Worm (Caenorhabditis elegans): ENCODE data around the gene C08B6.10.

The C08B6.10 gene

DNA sequence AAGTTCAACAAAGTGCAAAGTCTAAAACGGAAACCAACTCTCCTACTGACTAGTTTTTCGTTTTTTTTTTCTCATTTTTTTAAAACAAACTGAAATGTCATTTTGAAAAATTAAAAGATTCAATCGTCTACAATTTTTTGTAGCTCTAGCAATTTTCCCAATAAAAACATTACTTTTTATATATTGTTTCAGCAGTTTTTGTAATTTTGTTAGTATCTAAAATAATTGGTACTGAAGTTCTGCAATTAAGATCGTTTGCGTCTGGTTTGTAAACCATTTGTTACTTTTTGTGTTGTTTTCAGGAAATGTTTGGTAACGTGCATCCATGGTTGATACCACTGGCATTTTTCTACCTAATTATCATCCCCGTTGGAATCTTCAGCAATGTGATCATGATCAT lies 33.2 kb downstream of the C08B6.10 start, which contains the start of gene srsx-30 (continued):
- TF ChIP-seq F57A8.1 (GFP tag; optimal IDR thresholded peaks at IDR 0.05): no peak
- TF ChIP-seq ccch-3 (GFP tag; optimal IDR thresholded peaks at IDR 0.05): no peak
- no peak for TF ChIP-seq snpc-3.4 (tag; optimal IDR thresholded peaks at IDR 0.05)
- no peak for TF ChIP-seq repo-1 (tag; optimal IDR thresholded peaks at IDR 0.05)
- no peak for TF ChIP-seq B0019.2 (GFP tag; conservative IDR thresholded peaks at IDR 0.05)
- TF ChIP-seq ztf-28 (GFP tag; IDR thresholded peaks at IDR 0.05): no peak

DNA sequence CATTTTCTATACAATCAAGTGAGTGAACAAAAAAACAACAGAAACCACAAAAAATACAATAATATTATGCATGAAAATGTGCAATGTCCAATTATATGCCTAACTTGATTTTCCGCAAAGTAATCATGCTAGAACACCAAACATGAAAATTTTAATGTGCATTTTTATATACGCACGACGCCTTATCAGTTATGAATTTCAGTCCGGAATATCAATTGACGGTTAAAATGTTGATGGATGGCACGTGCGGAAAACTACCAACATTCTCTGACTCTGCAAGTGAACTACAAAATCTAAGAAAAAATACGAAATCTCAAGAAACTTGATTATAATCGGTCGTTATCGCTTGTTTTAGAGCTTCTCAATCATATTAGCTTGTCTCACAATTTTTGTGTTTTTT lies 34.7 kb downstream of the C08B6.10 start:
- TF ChIP-seq aptf-3 (GFP tag; IDR thresholded peaks at IDR 0.05) (no peak), hlh-26 (GFP tag; conservative IDR thresholded peaks at IDR 0.05) (no peak), mxl-1 (tag; optimal IDR thresholded peaks at IDR 0.05) (no peak), akir-1 (GFP tag; optimal IDR thresholded peaks at IDR 0.05) (no peak), ekl-4 (GFP tag; IDR thresholded peaks at IDR 0.05) (no peak), nhr-80 (tag; optimal IDR thresholded peaks at IDR 0.05) (peak; percentile 56), ztf-22 (GFP tag; optimal IDR thresholded peaks at IDR 0.05) (no peak)

DNA sequence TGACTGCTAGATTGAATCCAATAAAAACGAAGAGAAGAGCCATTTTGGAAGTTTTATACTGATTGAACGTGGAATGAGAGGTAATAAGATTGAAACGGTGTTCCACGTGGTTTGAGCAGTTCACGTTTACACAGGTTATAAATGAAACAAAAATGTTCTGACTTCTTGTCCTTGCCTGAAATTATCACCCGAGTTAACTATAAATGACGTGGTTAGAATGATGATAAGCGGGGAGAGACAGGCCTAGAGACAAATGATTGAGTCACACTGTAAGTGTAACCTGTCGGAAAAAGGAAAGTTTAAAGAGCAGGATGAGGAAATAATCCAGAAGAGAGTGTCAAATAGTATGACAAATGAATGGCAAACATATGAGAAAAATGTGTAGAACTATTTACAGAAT lies 35.7 kb downstream of the C08B6.10 start, which contains the start of gene C51E3.10:
Gene C51E3.10, minus strand, starts transcription at position 181 of the 400 bp plus-strand sequence.
- TF ChIP-seq atf-7 (tag; optimal IDR thresholded peaks at IDR 0.05) (peak; percentile 54), nfyb-1 (GFP tag; IDR thresholded peaks at IDR 0.05) (0 out of 2 replicates have a peak, but pooled peaks have one; percentile 25), madf-3 (GFP tag; IDR thresholded peaks at IDR 0.05) (no peak), let-607 (tag; optimal IDR thresholded peaks at IDR 0.05) (peak; percentile 71 to 80), ekl-4 (GFP tag; IDR thresholded peaks at IDR 0.05) (no peak), unc-62 (GFP tag; optimal IDR thresholded peaks at IDR 0.05) (peak; percentile 5), nhr-90 (tag; optimal IDR thresholded peaks at IDR 0.05) (peak; percentile 26), nhr-80 (tag; optimal IDR thresholded peaks at IDR 0.05) (peak; percentile 92), ets-4 (GFP tag; optimal IDR thresholded peaks at IDR 0.05) (peak; percentile 47)

DNA sequence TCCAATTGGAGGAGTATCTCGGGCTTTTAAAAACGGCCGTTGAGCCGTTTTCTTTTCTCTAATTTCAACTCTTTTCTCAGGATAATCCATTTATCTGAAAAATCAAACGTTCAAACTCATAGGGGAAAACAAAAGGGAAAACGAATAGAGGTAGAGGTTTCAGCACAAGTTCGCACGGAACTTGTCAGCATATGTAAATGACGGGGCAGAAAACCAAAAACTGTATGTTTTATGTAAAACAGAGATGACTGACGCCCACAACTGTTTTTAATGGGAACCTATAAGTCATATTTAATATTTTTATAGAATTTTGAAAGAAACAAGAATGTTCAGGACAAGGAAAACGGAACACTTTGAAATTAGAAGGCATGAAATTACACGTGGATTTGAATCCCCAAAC lies 41.1 kb downstream of the C08B6.10 start, which contains the start of gene C51E3.6:
Gene C51E3.6, minus strand, starts transcription at position 101 of the 400 bp plus-strand sequence.
- TF ChIP-seq lin-54 (GFP tag; optimal IDR thresholded peaks at IDR 0.05) (no peak), unc-62 (GFP tag; optimal IDR thresholded peaks at IDR 0.05) (no peak), dpl-1 (GFP tag; optimal IDR thresholded peaks at IDR 0.05) (no peak), Y56A3A.18 (GFP tag; IDR thresholded peaks at IDR 0.05) (no peak), let-607 (tag; optimal IDR thresholded peaks at IDR 0.05) (no peak)

DNA sequence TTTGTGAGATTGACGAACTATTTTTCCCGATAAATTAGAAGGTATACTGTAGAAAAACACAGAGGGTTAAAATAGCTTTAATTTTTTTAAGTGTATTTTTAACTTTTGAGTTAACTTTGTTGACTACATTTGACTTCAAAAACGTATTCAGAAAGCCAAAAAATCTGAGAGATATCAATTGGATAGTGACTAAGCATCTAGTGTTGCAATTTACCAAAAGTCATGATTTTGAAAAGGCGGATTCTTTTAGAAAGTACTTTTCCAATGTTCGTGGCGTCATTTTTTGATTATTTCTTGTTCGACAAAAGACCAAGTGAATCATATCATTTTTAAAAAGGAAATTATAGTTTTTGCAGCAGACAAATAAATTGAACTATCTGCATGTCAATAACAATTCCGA lies 43.6 kb downstream of the C08B6.10 start:
- TF ChIP-seq ceh-91 (GFP tag; IDR thresholded peaks at IDR 0.05): no peak
- TF ChIP-seq madf-8 (GFP tag; conservative IDR thresholded peaks at IDR 0.05): no peak
- no peak for TF ChIP-seq hlh-26 (GFP tag; conservative IDR thresholded peaks at IDR 0.05)
- TF ChIP-seq snpc-1.3 (tag; optimal IDR thresholded peaks at IDR 0.05; ENCODE audit: insufficient read depth): no peak
- TF ChIP-seq Y56A3A.18 (GFP tag; IDR thresholded peaks at IDR 0.05): no peak
- TF ChIP-seq cebp-1 (GFP tag; IDR thresholded peaks at IDR 0.05): no peak
- TF ChIP-seq cebp-1 (tag; optimal IDR thresholded peaks at IDR 0.05): peak; percentile 1
- TF ChIP-seq lin-35 (GFP tag; optimal IDR thresholded peaks at IDR 0.05): peak in 1 of 3 experiments; percentile 18
- TF ChIP-seq lin-40 (tag; optimal IDR thresholded peaks at IDR 0.05): peak; percentile 5

DNA sequence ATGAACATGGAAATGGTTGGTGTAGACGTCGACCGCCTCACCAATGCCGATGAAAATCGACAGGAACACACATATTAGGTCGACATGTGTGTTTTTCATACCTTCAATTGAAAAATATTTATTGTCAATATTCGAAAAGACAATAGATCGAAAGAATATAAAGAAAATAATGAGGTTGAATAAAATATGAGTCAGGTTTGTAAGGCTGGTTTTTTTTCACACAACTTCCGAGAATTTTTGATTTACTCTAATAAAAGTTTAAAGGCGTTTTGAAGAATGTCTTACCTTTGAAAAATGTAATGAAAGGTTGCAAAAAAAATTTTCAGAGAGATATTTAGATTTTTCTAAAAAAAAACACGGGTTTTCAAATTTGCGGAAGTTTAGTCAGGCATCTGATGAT lies 48.4 kb downstream of the C08B6.10 start, which contains the start of gene egl-3:
Gene egl-3, minus strand, starts transcription at position 101 of the 400 bp plus-strand sequence.
- TF ChIP-seq akir-1 (GFP tag; optimal IDR thresholded peaks at IDR 0.05): no peak
- TF ChIP-seq ekl-4 (GFP tag; IDR thresholded peaks at IDR 0.05): no peak
- TF ChIP-seq hrde-1 (tag; optimal IDR thresholded peaks at IDR 0.05; ENCODE audit: borderline replicate concordance): no peak
- TF ChIP-seq tbp1 (GFP tag; optimal IDR thresholded peaks at IDR 0.05): no peak
- no peak for TF ChIP-seq F33H1.4 (GFP tag; IDR thresholded peaks at IDR 0.05)
- no peak for TF ChIP-seq aptf-2 (GFP tag; conservative IDR thresholded peaks at IDR 0.05)
- no peak for TF ChIP-seq attf-6 (GFP tag; IDR thresholded peaks at IDR 0.05)
- TF ChIP-seq cebp-2 (GFP tag; IDR thresholded peaks at IDR 0.05): no peak
- no peak for TF ChIP-seq F55B11.4 (tag; optimal IDR thresholded peaks at IDR 0.05; ENCODE audit: borderline replicate concordance, insufficient read depth)
- TF ChIP-seq Y67H2A.10 (GFP tag; conservative IDR thresholded peaks at IDR 0.05): no peak
- TF ChIP-seq lag-1 (GFP tag; IDR thresholded peaks at IDR 0.05): no peak
- TF ChIP-seq T07F8.4 (tag; optimal IDR thresholded peaks at IDR 0.05): no peak
